Fruit fly (Drosophila melanogaster) whole organism, embryonic: ENCODE results near the gene Drgx.

Experiments
- Abd-B ChIP-seq: fragments of 200-800 bp; sonication (Bioruptor generic); optimal IDR thresholded peaks from 2 replicates; lab custom pipeline; 2018; ENCODE audit warnings: missing biosample characterization, mild to moderate bottlenecking, missing genetic modification characterization, moderate library complexity
- Adf1 ChIP-seq: fragments of 200-800 bp; sonication (Bioruptor generic); IDR thresholded peaks from 2 replicates; pipeline ENCODE4 v1.3.6; 2022; ENCODE audit warnings: missing biosample characterization, missing genetic modification characterization
- Atf6 ChIP-seq: fragments of 200-800 bp; sonication (Bioruptor generic); IDR thresholded peaks from 2 replicates; pipeline ENCODE4 v1.3.6; 2022; ENCODE audit warnings: missing biosample characterization, missing genetic modification characterization
- BtbVII ChIP-seq: fragments of 200-800 bp; sonication (Bioruptor generic); optimal IDR thresholded peaks from 3 replicates; lab custom pipeline; 2017; ENCODE audit warnings: missing biosample characterization, mild to moderate bottlenecking, missing genetic modification characterization
- CG10274 ChIP-seq: fragments of 200-800 bp; sonication (Bioruptor generic); optimal IDR thresholded peaks from 3 replicates; lab custom pipeline; 2017; ENCODE audit warnings: missing biosample characterization, mild to moderate bottlenecking, missing genetic modification characterization
- CG14710 ChIP-seq: fragments of 200-800 bp; sonication (Bioruptor generic); optimal IDR thresholded peaks from 3 replicates; lab custom pipeline; 2019; ENCODE audit warnings: missing biosample characterization, mild to moderate bottlenecking, missing genetic modification characterization, moderate library complexity
- CG16813 ChIP-seq: fragments of 200-800 bp; sonication (Bioruptor generic); IDR thresholded peaks from 3 replicates; pipeline ENCODE4 v1.3.6; 2022; ENCODE audit warnings: missing biosample characterization, missing genetic modification characterization; ENCODE audit not compliant: partially characterized antibody
- CG17912 ChIP-seq: fragments of 200-800 bp; sonication (Bioruptor generic); optimal IDR thresholded peaks from 2 replicates; lab custom pipeline; 2018; ENCODE audit warnings: missing biosample characterization, mild to moderate bottlenecking, missing genetic modification characterization
- CG1792 ChIP-seq: fragments of 200-800 bp; sonication (Bioruptor generic); optimal IDR thresholded peaks from 2 replicates; lab custom pipeline; 2016; ENCODE audit warnings: missing biosample characterization, missing genetic modification characterization
- CG18619 ChIP-seq: fragments of 200-800 bp; sonication (Bioruptor generic); optimal IDR thresholded peaks from 3 replicates; lab custom pipeline; 2017; ENCODE audit warnings: missing biosample characterization, mild to moderate bottlenecking, missing genetic modification characterization
- CG30403 ChIP-seq: fragments of 200-800 bp; sonication (Bioruptor generic); optimal IDR thresholded peaks from 3 replicates; lab custom pipeline; 2016; ENCODE audit warnings: missing biosample characterization, missing genetic modification characterization
- CG31224 ChIP-seq: fragments of 200-800 bp; sonication (Bioruptor generic); IDR thresholded peaks from 2 replicates; pipeline ENCODE4 v1.3.6; 2022; ENCODE audit warnings: missing biosample characterization, missing genetic modification characterization
- CG3163 ChIP-seq: fragments of 200-800 bp; sonication (Bioruptor generic); optimal IDR thresholded peaks from 3 replicates; lab custom pipeline; 2016; ENCODE audit warnings: missing biosample characterization, missing genetic modification characterization
- CG32532 ChIP-seq: fragments of 200-800 bp; sonication (Bioruptor generic); IDR thresholded peaks from 2 replicates; pipeline ENCODE4 v1.3.6; 2022; ENCODE audit warnings: missing biosample characterization, missing genetic modification characterization
- CG32767 ChIP-seq: fragments of 200-800 bp; sonication (Bioruptor generic); IDR thresholded peaks from 2 replicates; pipeline ENCODE4 v1.3.6; 2022; ENCODE audit warnings: missing biosample characterization, missing genetic modification characterization
- CG3407 ChIP-seq: fragments of 200-800 bp; sonication (Bioruptor generic); optimal IDR thresholded peaks from 2 replicates; lab custom pipeline; 2018; ENCODE audit warnings: missing biosample characterization, mild to moderate bottlenecking, missing genetic modification characterization
- CG7786 ChIP-seq: fragments of 200-800 bp; sonication (Bioruptor generic); optimal IDR thresholded peaks from 2 replicates; lab custom pipeline; 2016; ENCODE audit warnings: missing biosample characterization, missing genetic modification characterization
- CG7987 ChIP-seq: fragments of 200-800 bp; sonication (Bioruptor generic); optimal IDR thresholded peaks from 2 replicates; lab custom pipeline; 2018; ENCODE audit warnings: missing biosample characterization, mild to moderate bottlenecking, missing genetic modification characterization, moderate library complexity
- CG8944 ChIP-seq: fragments of 200-800 bp; sonication (Bioruptor generic); optimal IDR thresholded peaks from 3 replicates; lab custom pipeline; 2016; ENCODE audit warnings: missing biosample characterization, missing genetic modification characterization
- CHES-1-like ChIP-seq: fragments of 200-800 bp; sonication (Bioruptor generic); optimal IDR thresholded peaks from 2 replicates; lab custom pipeline; 2016; ENCODE audit warnings: missing biosample characterization, missing genetic modification characterization
- Dfd ChIP-seq, 2 experiments: fragments of >200 bp; optimal IDR thresholded peaks; 2 replicates each; lab custom pipeline; 2017; ENCODE audit warnings: missing biosample characterization in 2 of 2, missing genetic modification characterization in 2 of 2
- ERR ChIP-seq: fragments of 200-800 bp; sonication (Bioruptor generic); optimal IDR thresholded peaks from 2 replicates; lab custom pipeline; 2016; ENCODE audit warnings: missing biosample characterization, missing genetic modification characterization
- Ets97D ChIP-seq: fragments of 200-800 bp; sonication (Bioruptor generic); optimal IDR thresholded peaks from 3 replicates; lab custom pipeline; 2016; ENCODE audit warnings: missing biosample characterization, missing genetic modification characterization
- H2.0 ChIP-seq: fragments of 200-800 bp; sonication (Bioruptor generic); IDR thresholded peaks from 2 replicates; pipeline ENCODE4 v1.3.6; 2022; ENCODE audit warnings: missing biosample characterization, missing genetic modification characterization
- HmgD ChIP-seq: fragments of 200-800 bp; sonication (Bioruptor generic); optimal IDR thresholded peaks from 3 replicates; lab custom pipeline; 2016; ENCODE audit warnings: missing biosample characterization, missing genetic modification characterization
- Hmr ChIP-seq: fragments of 200-800 bp; sonication (Bioruptor generic); optimal IDR thresholded peaks from 3 replicates; lab custom pipeline; 2017; ENCODE audit warnings: mild to moderate bottlenecking, missing biosample characterization, missing genetic modification reagents, missing genetic modification characterization
- Hr3 ChIP-seq: fragments of 200-800 bp; sonication (Bioruptor generic); optimal IDR thresholded peaks from 3 replicates; lab custom pipeline; 2016; ENCODE audit warnings: missing biosample characterization, missing genetic modification characterization
- MTF-1 ChIP-seq: fragments of 200-800 bp; sonication (Bioruptor generic); optimal IDR thresholded peaks from 2 replicates; lab custom pipeline; 2018; ENCODE audit warnings: missing biosample characterization, mild to moderate bottlenecking, missing genetic modification characterization, borderline replicate concordance
- Max ChIP-seq: fragments of 200-800 bp; sonication (Bioruptor generic); optimal IDR thresholded peaks from 2 replicates; lab custom pipeline; 2016; ENCODE audit warnings: missing biosample characterization, mild to moderate bottlenecking, missing genetic modification characterization
- Myb ChIP-seq: fragments of 200-800 bp; sonication (Bioruptor generic); optimal IDR thresholded peaks from 2 replicates; lab custom pipeline; 2016; ENCODE audit warnings: missing biosample characterization, missing genetic modification characterization
- Ravus ChIP-seq: fragments of 200-800 bp; sonication (Bioruptor generic); IDR thresholded peaks from 2 replicates; pipeline ENCODE4 v1.3.6; 2022; ENCODE audit warnings: missing biosample characterization, missing genetic modification characterization
- Sry-δ ChIP-seq: fragments of 200-800 bp; sonication (Bioruptor generic); optimal IDR thresholded peaks from 2 replicates; lab custom pipeline; 2016; ENCODE audit warnings: missing biosample characterization, missing genetic modification characterization
- chif ChIP-seq, 2 experiments: fragments of 200-800 bp; sonication (Bioruptor generic); optimal IDR thresholded peaks; 3 replicates each; lab custom pipeline; 2016; ENCODE audit warnings: missing biosample characterization in 2 of 2, missing genetic modification characterization in 2 of 2
- chm ChIP-seq: fragments of 200-800 bp; sonication (Bioruptor generic); IDR thresholded peaks from 2 replicates; pipeline ENCODE4 v1.3.6; 2022; ENCODE audit warnings: missing biosample characterization, missing genetic modification characterization
- chn ChIP-seq: fragments of 200-800 bp; sonication (Bioruptor generic); optimal IDR thresholded peaks from 2 replicates; lab custom pipeline; 2016; ENCODE audit warnings: missing biosample characterization, missing genetic modification characterization
- da ChIP-seq: fragments of 200-800 bp; sonication (Bioruptor generic); optimal IDR thresholded peaks from 2 replicates; lab custom pipeline; 2016; ENCODE audit warnings: missing biosample characterization, missing genetic modification characterization
- dati ChIP-seq: fragments of 200-800 bp; sonication (Bioruptor generic); IDR thresholded peaks from 2 replicates; pipeline ENCODE4 v1.3.6; 2022; ENCODE audit warnings: missing biosample characterization, missing genetic modification characterization
- gt ChIP-seq: fragments of 200-800 bp; sonication (Bioruptor generic); IDR thresholded peaks from 2 replicates; pipeline ENCODE4 v1.3.6; 2022; ENCODE audit warnings: missing biosample characterization, missing genetic modification characterization
- hbn ChIP-seq: fragments of 200-800 bp; sonication (Bioruptor generic); IDR thresholded peaks from 2 replicates; pipeline ENCODE4 v1.3.6; 2022; ENCODE audit warnings: missing biosample characterization, missing genetic modification characterization; ENCODE audit not compliant: partially characterized antibody
- inv ChIP-seq: fragments of 200-800 bp; sonication (Bioruptor generic); IDR thresholded peaks from 2 replicates; pipeline ENCODE4 v1.3.6; 2022; ENCODE audit warnings: missing biosample characterization, missing genetic modification characterization; ENCODE audit not compliant: partially characterized antibody
- jigr1 ChIP-seq: fragments of 200-800 bp; sonication (Bioruptor generic); IDR thresholded peaks from 3 replicates; pipeline ENCODE4 v1.3.6; 2022; ENCODE audit warnings: missing biosample characterization, missing genetic modification characterization
- kay ChIP-seq: fragments of 200-800 bp; sonication (Bioruptor generic); optimal IDR thresholded peaks from 2 replicates; lab custom pipeline; 2016; ENCODE audit warnings: missing biosample characterization, missing genetic modification characterization
- phol ChIP-seq: fragments of 200-800 bp; sonication (Bioruptor generic); optimal IDR thresholded peaks from 3 replicates; lab custom pipeline; 2018; ENCODE audit warnings: missing biosample characterization, mild to moderate bottlenecking, missing genetic modification characterization, moderate library complexity
- pnt ChIP-seq: fragments of 200-800 bp; sonication (Bioruptor generic); optimal IDR thresholded peaks from 3 replicates; lab custom pipeline; 2016; ENCODE audit warnings: missing biosample characterization, missing genetic modification characterization
- ranshi ChIP-seq: fragments of 200-800 bp; sonication (Bioruptor generic); IDR thresholded peaks from 2 replicates; pipeline ENCODE4 v1.3.6; 2022; ENCODE audit warnings: missing biosample characterization, missing genetic modification characterization
- repo ChIP-seq: fragments of 200-800 bp; sonication (Bioruptor generic); optimal IDR thresholded peaks from 2 replicates; lab custom pipeline; 2016; ENCODE audit warnings: missing biosample characterization, missing genetic modification characterization
- row ChIP-seq: fragments of 200-800 bp; sonication (Bioruptor generic); IDR thresholded peaks from 3 replicates; pipeline ENCODE4 v1.3.6; 2022; ENCODE audit warnings: missing biosample characterization, missing genetic modification characterization
- schlank ChIP-seq: fragments of 200-800 bp; sonication (Bioruptor generic); optimal IDR thresholded peaks from 2 replicates; lab custom pipeline; 2018; ENCODE audit warnings: missing biosample characterization, mild to moderate bottlenecking, missing genetic modification characterization
- sim ChIP-seq: fragments of 200-800 bp; sonication (Bioruptor generic); IDR thresholded peaks from 2 replicates; pipeline ENCODE4 v1.3.6; 2022; ENCODE audit warnings: missing biosample characterization, missing genetic modification characterization
- slbo ChIP-seq: fragments of 200-800 bp; sonication (Bioruptor generic); IDR thresholded peaks from 2 replicates; pipeline ENCODE4 v1.3.6; 2022; ENCODE audit warnings: missing biosample characterization, missing genetic modification characterization
- sqz ChIP-seq: fragments of 200-800 bp; sonication (Bioruptor generic); optimal IDR thresholded peaks from 3 replicates; lab custom pipeline; 2018; ENCODE audit warnings: missing biosample characterization, mild to moderate bottlenecking, missing genetic modification characterization
- stwl ChIP-seq: fragments of 200-800 bp; sonication (Bioruptor generic); optimal IDR thresholded peaks from 3 replicates; lab custom pipeline; 2018; ENCODE audit warnings: missing biosample characterization, mild to moderate bottlenecking, missing genetic modification characterization, moderate library complexity

Drgx gene

DNA sequence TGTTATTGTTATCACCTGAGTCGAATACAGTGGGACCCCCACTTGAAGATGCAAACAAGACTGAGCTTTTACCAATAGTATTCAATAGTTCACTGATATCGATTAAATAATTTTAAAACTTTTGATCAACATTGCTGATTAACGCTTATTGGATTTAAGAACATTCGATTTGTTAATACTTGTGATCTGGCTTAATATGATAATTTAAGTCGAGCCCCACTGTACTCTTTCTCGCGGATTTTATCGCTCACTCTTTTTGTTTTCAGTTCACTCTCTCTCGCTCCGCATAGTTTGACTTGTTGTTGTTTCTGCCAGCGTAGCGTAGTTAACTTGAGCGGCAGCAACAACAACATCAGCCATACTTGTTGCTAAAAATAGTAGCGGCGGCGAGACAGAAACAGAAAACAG lies 6.8 kb upstream of the Drgx start (continued):
- TF ChIP-seq CHES-1-like (GFP tag; lab: Kevin White, UChicago): peak; percentile 98
- peak; percentile 97 for TF ChIP-seq H2.0 (GFP tag; lab: Robert Waterston, UW)
- TF ChIP-seq slbo (GFP tag; lab: Robert Waterston, UW): peak; percentile 98
- peak; percentile 95 for TF ChIP-seq gt (GFP tag; lab: Robert Waterston, UW)
- TF ChIP-seq CG16813 (GFP tag; lab: Robert Waterston, UW): no peak
- TF ChIP-seq HmgD (GFP tag; lab: Kevin White, UChicago): peak; percentile 97
- TF ChIP-seq CG8944 (GFP tag; lab: Kevin White, UChicago): peak; percentile 97
- TF ChIP-seq Sry-δ (GFP tag; lab: Kevin White, UChicago): peak; percentile 76
- TF ChIP-seq Dfd (GFP tag; optimal IDR thresholded peaks at IDR 0.05; lab: Kevin White, UChicago): no peak
- TF ChIP-seq Atf6 (GFP tag; lab: Robert Waterston, UW): peak; percentile 98
- TF ChIP-seq Myb (GFP tag; lab: Kevin White, UChicago): peak; percentile 91
- TF ChIP-seq CG3163: peak; percentile 94
- TF ChIP-seq CG30403 (GFP tag; lab: Kevin White, UChicago): peak; percentile 98
- TF ChIP-seq MTF-1: peak; percentile 95
- TF ChIP-seq chm (GFP tag; lab: Robert Waterston, UW): peak; percentile 99
- TF ChIP-seq schlank (tag; lab: Kevin White, UChicago): peak; percentile 98
- peak; percentile 98 for TF ChIP-seq CG7786 (GFP tag; lab: Kevin White, UChicago)
- TF ChIP-seq kay (GFP tag; lab: Kevin White, UChicago): peak; percentile 95
- no peak for TF ChIP-seq hbn (GFP tag; lab: Robert Waterston, UW)
- TF ChIP-seq CG1792 (GFP tag; lab: Kevin White, UChicago): peak; percentile 96
- peak; percentile 98 for TF ChIP-seq Abd-B
- TF ChIP-seq Adf1 (GFP tag; lab: Robert Waterston, UW): peak; percentile 87
- TF ChIP-seq CG32767 (GFP tag; lab: Robert Waterston, UW): peak; percentile 97
- peak; percentile 92 for TF ChIP-seq CG10274
- TF ChIP-seq Max: peak; percentile 96
- TF ChIP-seq inv: no peak
- TF ChIP-seq repo: peak; percentile 97
- TF ChIP-seq sqz (GFP tag; lab: Kevin White, UChicago): peak; percentile 97
- TF ChIP-seq ranshi (GFP tag; lab: Robert Waterston, UW): peak; percentile 98
- peak; percentile 92 for TF ChIP-seq da
- TF ChIP-seq CG31224: peak; percentile 95
- TF ChIP-seq sim (GFP tag; lab: Robert Waterston, UW): peak; percentile 92
- peak; percentile 93 for TF ChIP-seq dati (GFP tag; lab: Robert Waterston, UW)
- peak; percentile 98 for TF ChIP-seq Hmr (GFP tag; lab: Kevin White, UChicago)
- peak; percentile 99 for TF ChIP-seq CG32532 (GFP tag; lab: Robert Waterston, UW)
- TF ChIP-seq CG14710 (tag; lab: Kevin White, UChicago): peak; percentile 97
- peak; percentile 93 for TF ChIP-seq CG7987 (GFP tag; lab: Kevin White, UChicago)
- TF ChIP-seq chn: peak; percentile 96
- TF ChIP-seq CG3407 (GFP tag; lab: Kevin White, UChicago): peak; percentile 97
- TF ChIP-seq CG18619 (GFP tag; lab: Kevin White, UChicago): peak; percentile 98
- TF ChIP-seq CG17912 (GFP tag; lab: Kevin White, UChicago): peak; percentile 97
- TF ChIP-seq Ets97D (GFP tag; lab: Kevin White, UChicago): peak; percentile 87
- peak; percentile 98 for TF ChIP-seq phol (tag; lab: Kevin White, UChicago)
- peak; percentile 97 to 98 for TF ChIP-seq chif (GFP tag; optimal IDR thresholded peaks at IDR 0.05; lab: Kevin White, UChicago)
- TF ChIP-seq row: peak; percentile 99
- TF ChIP-seq jigr1 (GFP tag; lab: Robert Waterston, UW): peak; percentile 93
- peak; percentile 98 for TF ChIP-seq pnt (GFP tag; lab: Kevin White, UChicago)
- TF ChIP-seq ERR (GFP tag; lab: Kevin White, UChicago): peak; percentile 97
- peak; percentile 98 for TF ChIP-seq BtbVII (GFP tag; lab: Kevin White, UChicago)
- peak; percentile 65 for TF ChIP-seq stwl
- TF ChIP-seq Hr3: peak; percentile 95
- TF ChIP-seq Ravus: peak; percentile 94
